Fruit fly (Drosophila melanogaster): ENCODE measurements around the gene CG33285.
A peak's percentile ranks its signal among the peaks of the same experiment; 100 is the strongest.

CG33285 gene

DNA sequence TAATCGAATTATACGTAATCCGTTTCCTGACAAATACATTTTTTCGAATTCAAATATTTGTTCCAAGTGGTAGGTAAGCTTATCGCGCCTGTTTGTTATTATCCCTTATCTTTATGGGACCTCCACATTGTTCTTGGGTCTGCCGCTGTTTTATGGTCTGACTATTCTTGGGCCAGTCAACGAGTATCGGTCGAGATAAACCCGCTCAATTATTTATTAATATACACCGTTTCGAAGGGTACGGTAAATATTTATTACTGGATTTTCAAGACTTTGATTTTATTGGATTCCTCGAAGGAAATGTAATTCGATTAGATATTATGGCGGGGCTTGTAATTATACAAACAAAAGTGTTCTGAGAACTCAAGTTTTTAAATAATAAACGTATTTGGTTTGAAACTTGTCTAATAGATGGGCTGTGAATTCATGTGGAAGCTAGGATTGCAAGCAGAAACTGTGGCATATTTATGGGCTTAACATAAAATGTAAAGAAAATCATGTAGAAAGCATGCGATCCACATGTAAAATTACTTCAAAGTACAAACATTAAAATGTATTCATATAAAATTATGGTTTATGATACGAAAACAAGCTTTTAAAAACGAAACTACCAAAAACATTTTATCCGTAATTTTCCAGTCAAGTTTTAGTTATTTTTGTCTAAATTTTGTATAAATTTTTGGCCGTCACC is 23.4 kb downstream of the CG33285 start, which contains the start of gene CG43072 (continued):
- TF ChIP-seq CG15073 (GFP tag; optimal IDR thresholded peaks at IDR 0.05) (no peak), dm (GFP tag; optimal IDR thresholded peaks at IDR 0.05) (no peak), CG12219 (GFP tag; optimal IDR thresholded peaks at IDR 0.05) (peak; percentile 43), unc-4 (GFP tag; IDR thresholded peaks at IDR 0.05; ENCODE audit: partially characterized antibody) (no peak), CG10565 (GFP tag; optimal IDR thresholded peaks at IDR 0.05) (no peak), CG3847 (GFP tag; IDR thresholded peaks at IDR 0.05) (no peak), ERR (GFP tag; optimal IDR thresholded peaks at IDR 0.05) (no peak), CG10431 (GFP tag; optimal IDR thresholded peaks at IDR 0.05) (peak; percentile 57), kah (GFP tag; optimal IDR thresholded peaks at IDR 0.05) (peak; percentile 13), gt (GFP tag; IDR thresholded peaks at IDR 0.05) (no peak), MTF-1 (GFP tag; optimal IDR thresholded peaks at IDR 0.05; ENCODE audit: borderline replicate concordance) (peak; percentile 19), Drgx (GFP tag; IDR thresholded peaks at IDR 0.05) (no peak), ewg (GFP tag; optimal IDR thresholded peaks at IDR 0.05) (no peak), nau (GFP tag; optimal IDR thresholded peaks at IDR 0.05) (peak; percentile 25), CG1832 (GFP tag; optimal IDR thresholded peaks at IDR 0.05) (no peak), twi (tag; optimal IDR thresholded peaks at IDR 0.05) (no peak), Neu2 (GFP tag; optimal IDR thresholded peaks at IDR 0.05; ENCODE audit: borderline replicate concordance) (no peak), cas (GFP tag; IDR thresholded peaks at IDR 0.05) (no peak), zen (tag; optimal IDR thresholded peaks at IDR 0.05) (peak; percentile 26), Elba2 (GFP tag; optimal IDR thresholded peaks at IDR 0.05) (no peak), CG10321 (GFP tag; IDR thresholded peaks at IDR 0.05) (no peak), lilli (GFP tag; optimal IDR thresholded peaks at IDR 0.05) (peak; percentile 9), CG11456 (GFP tag; IDR thresholded peaks at IDR 0.05) (no peak), CG42726 (GFP tag; IDR thresholded peaks at IDR 0.05; ENCODE audit: partially characterized antibody) (no peak), CG10959 (GFP tag; IDR thresholded peaks at IDR 0.05) (no peak), Fer2 (tag; optimal IDR thresholded peaks at IDR 0.05) (peak; percentile 6), CG17568 (GFP tag; optimal IDR thresholded peaks at IDR 0.05) (peak; percentile 80), CG2202 (tag; optimal IDR thresholded peaks at IDR 0.05) (no peak), Ets65A (GFP tag) (no peak), cato (GFP tag; optimal IDR thresholded peaks at IDR 0.05; ENCODE audit: borderline replicate concordance) (no peak), cwo (GFP tag; optimal IDR thresholded peaks at IDR 0.05) (no peak), CG15011 (GFP tag; optimal IDR thresholded peaks at IDR 0.05) (no peak), ato (GFP tag; IDR thresholded peaks at IDR 0.05; ENCODE audit: partially characterized antibody) (no peak), CG10979 (tag; optimal IDR thresholded peaks at IDR 0.05) (peak; percentile 7), Dad (GFP tag; optimal IDR thresholded peaks at IDR 0.05) (no peak), D (optimal IDR thresholded peaks at IDR 0.05) (no peak), D (GFP tag; optimal IDR thresholded peaks at IDR 0.05) (no peak), row (GFP tag; IDR thresholded peaks at IDR 0.05) (no peak), knrl (GFP tag; IDR thresholded peaks at IDR 0.05; ENCODE audit: partially characterized antibody) (no peak), klu (GFP tag; IDR thresholded peaks at IDR 0.05) (no peak), Trl (optimal IDR thresholded peaks at IDR 0.05) (no peak), Trl (GFP tag; optimal IDR thresholded peaks at IDR 0.05) (no peak), Oaz (GFP tag; IDR thresholded peaks at IDR 0.05) (no peak), corto (GFP tag; optimal IDR thresholded peaks at IDR 0.05) (no peak), cg (GFP tag; optimal IDR thresholded peaks at IDR 0.05) (no peak), CG32767 (GFP tag; IDR thresholded peaks at IDR 0.05) (no peak), Hr3 (GFP tag; optimal IDR thresholded peaks at IDR 0.05) (no peak), CG15696 (tag; optimal IDR thresholded peaks at IDR 0.05) (no peak), cad (GFP tag; optimal IDR thresholded peaks at IDR 0.05) (peak; percentile 30), eve (GFP tag; optimal IDR thresholded peaks at IDR 0.05) (no peak), CG7987 (GFP tag; optimal IDR thresholded peaks at IDR 0.05) (peak; percentile 14)

Data from whole organism, embryonic.